Fruit fly (Drosophila melanogaster) Kc167 (cell line): ENCODE measurements around the gene Chsy.

Experiments
- Myc ChIP-seq: fragments of >200 bp; optimal IDR thresholded peaks from 2 replicates; lab custom pipeline; 2017; ENCODE audit warnings: missing external identifiers
- Sin3A ChIP-seq: fragments of >200 bp; optimal IDR thresholded peaks from 2 replicates; lab custom pipeline; 2018; ENCODE audit warnings: missing external identifiers
- h ChIP-seq: fragments of >200 bp; optimal IDR thresholded peaks from 3 replicates; lab custom pipeline; 2018; ENCODE audit warnings: missing external identifiers
- psq ChIP-seq: fragments of >200 bp; optimal IDR thresholded peaks from 2 replicates; lab custom pipeline; 2017; ENCODE audit warnings: missing external identifiers
- ttk ChIP-seq: sonication (Bioruptor generic); optimal IDR thresholded peaks from 2 replicates; lab custom pipeline; 2017; ENCODE audit warnings: missing external identifiers

DNA sequence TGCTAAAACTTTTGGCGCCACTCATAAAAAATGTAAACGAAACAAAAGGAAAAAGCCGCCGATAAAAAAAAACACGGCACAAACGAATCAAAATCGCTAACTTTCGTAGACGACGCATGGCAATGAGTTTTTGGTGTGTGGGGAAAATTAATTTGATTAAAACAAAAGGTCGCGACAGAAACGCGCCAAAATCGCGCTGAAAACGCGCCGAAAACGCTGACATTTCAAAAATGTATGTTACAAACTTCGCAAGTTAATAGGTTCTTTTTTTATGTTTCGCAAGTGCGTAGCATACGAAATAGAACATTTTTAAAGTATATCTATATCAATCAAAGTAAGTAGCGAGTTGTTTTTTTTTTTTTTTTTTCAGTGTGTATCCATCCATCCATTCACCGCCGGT is 22.7 kb upstream of the Chsy start:
- TF ChIP-seq Sin3A (lab: Kevin White, UChicago) = no peak
- TF ChIP-seq psq (lab: Kevin White, UChicago) = no peak
- no peak for TF ChIP-seq Myc (lab: Kevin White, UChicago)
- TF ChIP-seq h (lab: Kevin White, UChicago) = no peak
- no peak for TF ChIP-seq ttk (lab: Kevin White, UChicago)
